Fruit fly (Drosophila melanogaster): ENCODE measurements around the gene Jon25Biii.

Gene Jon25Biii

dm6 chr2L:4976988-4977551, 26.5 kb upstream of the Jon25Biii start, which contains the start of the genes Gmd and CG3792 (continued):
- TF ChIP-seq CG8765 (GFP tag; IDR thresholded peaks at IDR 0.05) (peak; percentile 93), CG2712 (tag; optimal IDR thresholded peaks at IDR 0.05) (peak; percentile 97), ap (GFP tag; IDR thresholded peaks at IDR 0.05) (peak; percentile 95), CG17912 (GFP tag; optimal IDR thresholded peaks at IDR 0.05) (peak; percentile 64), CG18619 (GFP tag; optimal IDR thresholded peaks at IDR 0.05) (peak; percentile 93), Antp (GFP tag; optimal IDR thresholded peaks at IDR 0.05) (peak; percentile 95), HLHmδ (GFP tag; optimal IDR thresholded peaks at IDR 0.05) (no peak), Poxn (GFP tag; IDR thresholded peaks at IDR 0.05) (peak; percentile 86), Fer1 (GFP tag; optimal IDR thresholded peaks at IDR 0.05) (peak; percentile 96), CG6689 (GFP tag; IDR thresholded peaks at IDR 0.05) (peak; percentile 97), sens (GFP tag) (peak; percentile 100), Chrac-16 (GFP tag; optimal IDR thresholded peaks at IDR 0.05) (peak; percentile 91), wor (GFP tag; IDR thresholded peaks at IDR 0.05) (peak; percentile 95), sug (tag; optimal IDR thresholded peaks at IDR 0.05) (peak; percentile 93), CG32532 (GFP tag; IDR thresholded peaks at IDR 0.05) (peak; percentile 97), CG12299 (tag; optimal IDR thresholded peaks at IDR 0.05) (peak; percentile 89), CG14014 (GFP tag; IDR thresholded peaks at IDR 0.05) (peak; percentile 95), Mrtf (GFP tag; IDR thresholded peaks at IDR 0.05) (peak; percentile 92), CG32767 (GFP tag; IDR thresholded peaks at IDR 0.05) (peak; percentile 95), CoRest (tag; optimal IDR thresholded peaks at IDR 0.05) (peak; percentile 97), psq (GFP tag; optimal IDR thresholded peaks at IDR 0.05) (peak; percentile 69), Hr3 (GFP tag; optimal IDR thresholded peaks at IDR 0.05) (peak; percentile 95), tio (GFP tag; optimal IDR thresholded peaks at IDR 0.05) (no peak), tup (GFP tag; optimal IDR thresholded peaks at IDR 0.05) (peak; percentile 78), slou (GFP tag; optimal IDR thresholded peaks at IDR 0.05) (peak; percentile 92), unpg (GFP tag; optimal IDR thresholded peaks at IDR 0.05) (peak; percentile 96), CG3163 (GFP tag; optimal IDR thresholded peaks at IDR 0.05) (peak; percentile 72), sima (GFP tag; optimal IDR thresholded peaks at IDR 0.05) (peak; percentile 77), gfzf (GFP tag; optimal IDR thresholded peaks at IDR 0.05) (peak; percentile 25), Hmx (GFP tag; optimal IDR thresholded peaks at IDR 0.05) (peak; percentile 92), sens-2 (GFP tag; IDR thresholded peaks at IDR 0.05) (peak; percentile 84; the same call in 1 of the 2 replicates), PHDP (tag; optimal IDR thresholded peaks at IDR 0.05) (peak; percentile 89), fu2 (GFP tag; optimal IDR thresholded peaks at IDR 0.05) (peak; percentile 88), stwl (tag; optimal IDR thresholded peaks at IDR 0.05) (peak; percentile 96), gro (GFP tag; optimal IDR thresholded peaks at IDR 0.05) (peak; percentile 87), ara (GFP tag; IDR thresholded peaks at IDR 0.05) (peak; percentile 94), Elba2 (GFP tag; optimal IDR thresholded peaks at IDR 0.05) (peak; percentile 90), CG34376 (GFP tag; optimal IDR thresholded peaks at IDR 0.05) (peak; percentile 93), CG12942 (GFP tag; optimal IDR thresholded peaks at IDR 0.05) (peak; percentile 95), Sin3A (optimal IDR thresholded peaks at IDR 0.05) (peak; percentile 82), Atf3 (GFP tag; optimal IDR thresholded peaks at IDR 0.05) (peak; percentile 89), danr (GFP tag; IDR thresholded peaks at IDR 0.05) (peak; percentile 93), CG7987 (GFP tag; optimal IDR thresholded peaks at IDR 0.05) (peak; percentile 83), dmrt11E (tag; optimal IDR thresholded peaks at IDR 0.05) (peak; percentile 95), CG17802 (tag; optimal IDR thresholded peaks at IDR 0.05) (peak; percentile 81), Nf-YB (GFP tag; optimal IDR thresholded peaks at IDR 0.05) (peak; percentile 82), CG6175 (GFP tag; IDR thresholded peaks at IDR 0.05) (peak; percentile 88), Abd-B (GFP tag; optimal IDR thresholded peaks at IDR 0.05) (peak; percentile 86), bigmax (GFP tag; optimal IDR thresholded peaks at IDR 0.05) (no peak), CG1024 (GFP tag; IDR thresholded peaks at IDR 0.05) (peak; percentile 86), CG18599 (GFP tag; optimal IDR thresholded peaks at IDR 0.05) (peak; percentile 96)
